In the genomic region with DNA sequence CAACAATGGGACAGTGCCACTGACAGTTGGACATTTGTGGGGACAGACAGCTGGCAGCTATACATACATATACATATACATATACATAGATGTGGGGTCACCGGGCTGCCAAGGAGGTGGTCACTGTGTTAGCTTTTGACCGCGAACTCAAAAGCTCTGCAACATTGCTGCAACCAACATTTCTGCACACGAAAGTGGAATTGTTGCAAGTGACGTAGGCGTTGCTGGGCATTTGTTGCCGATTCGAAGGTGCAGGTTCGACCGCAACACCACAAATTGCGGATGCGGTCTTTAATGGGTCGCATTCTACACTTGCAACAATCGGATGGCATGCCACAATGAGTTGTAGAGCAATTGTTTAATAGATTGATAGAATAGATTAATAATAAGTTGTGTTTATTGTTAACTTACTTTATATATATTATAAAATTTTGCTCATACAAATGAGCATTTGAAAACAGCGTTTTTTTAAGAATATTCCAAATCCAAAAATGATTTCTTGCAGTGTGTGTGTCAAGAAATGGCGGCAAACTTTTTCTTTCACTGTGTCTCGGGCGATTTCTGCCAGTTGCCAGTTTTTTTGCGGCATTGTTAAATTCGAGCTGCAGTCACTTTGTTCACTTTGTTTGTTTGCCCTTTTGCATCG, we compare ENCODE assay signal across 1 fruit fly cellular context.
TF ChIP-seq lines count a peak whose summit lies in the region.

No protein-coding gene starts in this region.

TF ChIP-seq in whole organism, prepupa, 60 proteins besides CTCF, POLR2A, EP300 and RAD21 (continued from another document):
- TF ChIP-seq CG8632 (GFP tag; optimal IDR thresholded peaks at IDR 0.05; lab: Kevin White, UChicago) (peak; percentile 20), Hr4 (GFP tag; optimal IDR thresholded peaks at IDR 0.05; lab: Kevin White, UChicago) (peak; percentile 23), fd59A (GFP tag; optimal IDR thresholded peaks at IDR 0.05; lab: Kevin White, UChicago) (peak; percentile 3), fkh (GFP tag; optimal IDR thresholded peaks at IDR 0.05; lab: Kevin White, UChicago) (no peak), CG6276 (GFP tag; optimal IDR thresholded peaks at IDR 0.05; lab: Kevin White, UChicago) (no peak), Met (GFP tag; optimal IDR thresholded peaks at IDR 0.05; lab: Kevin White, UChicago) (peak; percentile 19), CG11762 (GFP tag; optimal IDR thresholded peaks at IDR 0.05; lab: Kevin White, UChicago; ENCODE audit: insufficient read depth) (peak; percentile 0), vri (GFP tag; optimal IDR thresholded peaks at IDR 0.05; lab: Kevin White, UChicago) (no peak), spab (GFP tag; optimal IDR thresholded peaks at IDR 0.05; lab: Kevin White, UChicago) (no peak), CG6808 (GFP tag; optimal IDR thresholded peaks at IDR 0.05; lab: Kevin White, UChicago) (peak; percentile 20), Smox (GFP tag; optimal IDR thresholded peaks at IDR 0.05; lab: Kevin White, UChicago) (peak; percentile 9), achi (GFP tag; optimal IDR thresholded peaks at IDR 0.05; lab: Kevin White, UChicago) (peak; percentile 25), pdm3 (GFP tag; optimal IDR thresholded peaks at IDR 0.05; lab: Kevin White, UChicago) (no peak), esn (GFP tag; optimal IDR thresholded peaks at IDR 0.05; lab: Kevin White, UChicago) (peak; percentile 17), Lpt (GFP tag; optimal IDR thresholded peaks at IDR 0.05; lab: Kevin White, UChicago) (no peak), CG6854 (GFP tag; optimal IDR thresholded peaks at IDR 0.05; lab: Kevin White, UChicago) (no peak), Gug (GFP tag; IDR thresholded peaks at IDR 0.05; lab: Robert Waterston, UW) (peak; percentile 36; the same call in 1 of the 2 replicates), CG11294 (GFP tag; IDR thresholded peaks at IDR 0.05; lab: Robert Waterston, UW) (no peak)
